Worm (Caenorhabditis elegans): Measurements from ENCODE around the gene klp-4.

DNA sequence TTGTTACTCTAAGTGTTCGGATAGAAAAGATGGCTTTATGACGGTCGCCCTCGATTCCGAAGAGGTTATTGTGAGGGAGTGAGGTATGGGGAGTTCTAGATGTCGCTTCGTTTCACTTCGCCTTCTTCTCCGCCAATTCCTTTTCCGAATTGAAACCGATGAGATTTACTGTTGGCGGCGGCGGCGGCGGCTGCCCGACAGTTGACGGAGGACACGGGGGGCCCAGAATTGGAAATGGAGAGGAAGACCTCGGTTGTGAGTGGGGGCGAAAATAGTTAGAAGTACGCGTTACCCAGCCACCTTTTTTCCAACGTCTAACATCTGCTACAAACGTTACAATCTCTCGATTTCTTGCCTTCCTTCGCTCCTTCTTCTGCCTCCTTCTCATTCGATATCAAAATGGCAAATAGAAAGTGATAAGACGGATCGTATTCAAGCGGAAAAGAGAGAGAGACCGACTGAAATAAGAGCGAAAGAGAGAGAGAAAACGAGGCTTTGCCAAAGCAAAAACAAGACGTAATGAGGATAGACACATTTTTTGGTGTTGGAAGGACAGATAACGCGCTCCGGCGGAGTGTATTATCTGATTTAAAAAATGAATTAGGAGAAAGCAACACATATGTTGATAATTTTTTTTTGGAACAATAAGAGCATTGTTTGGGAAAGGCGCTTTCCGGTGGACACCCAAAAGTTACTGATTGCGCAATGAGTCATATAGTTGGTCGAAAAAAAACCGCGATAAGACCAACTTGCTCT lies 39.7 kb upstream of the klp-4 start:
- TF ChIP-seq ceh-82 (tag; optimal IDR thresholded peaks at IDR 0.05) (no peak), F10B5.3 (tag; optimal IDR thresholded peaks at IDR 0.05) (no peak), nhr-41 (GFP tag; IDR thresholded peaks at IDR 0.05) (no peak), Y5F2A.4 (GFP tag; optimal IDR thresholded peaks at IDR 0.05) (no peak), ama-1 (optimal IDR thresholded peaks at IDR 0.05) (no peak), nhr-77 (tag; optimal IDR thresholded peaks at IDR 0.05) (no peak), F49E8.2 (tag; optimal IDR thresholded peaks at IDR 0.05; ENCODE audit: borderline replicate concordance) (no peak), F44E2.7 (GFP tag; IDR thresholded peaks at IDR 0.05) (no peak), daf-12 (tag; optimal IDR thresholded peaks at IDR 0.05) (no peak), skn-1 (tag; optimal IDR thresholded peaks at IDR 0.05) (no peak)

Data from whole organism, L4 larva.